Fruit fly (Drosophila melanogaster) S2 (cell line): ENCODE results near the gene CG15877.

ENCODE experiments used
- CG8478 ChIP-seq: fragments of >200 bp; optimal IDR thresholded peaks from 2 replicates; lab custom pipeline; 2018
- CTCF ChIP-seq, 2 experiments: fragments of >200 bp; optimal IDR thresholded peaks; 2 replicates each; lab custom pipeline; 2018

- TF ChIP-seq CTCF (optimal IDR thresholded peaks at IDR 0.05; lab: Kevin White, UChicago) (no peak), CG8478 (lab: Kevin White, UChicago) (no peak)
These were observed 17.1 kb downstream of the CG15877 start, which contains the start of gene CG13801 for dm6 chr3L:2360257-2360656.
